Fruit fly (Drosophila melanogaster): ENCODE results near the gene CG11560.

dm6 chr3L:12081679-12082520 lies 37.9 kb upstream of the CG11560 start, which contains the start of gene Sema5c:
- TF ChIP-seq Myc (optimal IDR thresholded peaks at IDR 0.05) (no peak), h (optimal IDR thresholded peaks at IDR 0.05) (no peak), Sin3A (optimal IDR thresholded peaks at IDR 0.05) (no peak), psq (optimal IDR thresholded peaks at IDR 0.05) (no peak)

Data from Kc167 (cell line).